Worm (Caenorhabditis elegans): ENCODE results near the gene ulp-1.

Gene ulp-1

ce11 chrIII:5144169-5144568 lies 25.4 kb downstream of the ulp-1 start:
- TF ChIP-seq ztf-4 (tag; optimal IDR thresholded peaks at IDR 0.05), result no peak
- no peak for TF ChIP-seq nhr-23 (tag; optimal IDR thresholded peaks at IDR 0.05)
- TF ChIP-seq nhr-129 (tag; optimal IDR thresholded peaks at IDR 0.05), result peak; percentile 34
- TF ChIP-seq sma-9 (GFP tag; optimal IDR thresholded peaks at IDR 0.05), result peak; percentile 0
- TF ChIP-seq sma-9 (tag; optimal IDR thresholded peaks at IDR 0.05), result no peak

DNA sequence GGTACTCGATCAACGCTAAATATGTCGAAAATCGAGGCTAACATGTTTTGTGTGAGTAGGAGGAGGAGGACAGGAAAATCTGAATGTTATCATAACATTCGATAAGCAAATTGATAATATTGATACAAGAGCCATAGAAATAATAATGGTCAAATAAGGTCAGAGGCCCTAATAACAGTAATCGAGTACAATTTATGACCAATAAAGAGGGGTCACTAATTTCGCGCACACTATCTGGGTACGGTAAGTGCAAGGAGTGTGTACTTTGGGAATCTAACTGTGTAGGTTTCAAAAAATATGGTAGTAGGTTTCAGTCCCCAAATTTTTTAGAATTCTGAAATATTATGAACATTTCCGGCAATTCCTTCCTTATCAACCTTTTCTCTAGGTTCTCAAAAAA lies 26.1 kb downstream of the ulp-1 start:
- no peak for TF ChIP-seq egl-27 (tag; optimal IDR thresholded peaks at IDR 0.05)
- no peak for TF ChIP-seq nhr-11 (tag; optimal IDR thresholded peaks at IDR 0.05)
- no peak for TF ChIP-seq sma-3 (GFP tag; optimal IDR thresholded peaks at IDR 0.05)
- no peak for TF ChIP-seq nhr-77 (tag; optimal IDR thresholded peaks at IDR 0.05)
- TF ChIP-seq nhr-25 (tag; optimal IDR thresholded peaks at IDR 0.05), result no peak
- no peak for TF ChIP-seq peb-1 (tag; optimal IDR thresholded peaks at IDR 0.05)
- TF ChIP-seq mdl-1 (tag; optimal IDR thresholded peaks at IDR 0.05), result no peak
- TF ChIP-seq sem-4 (tag; optimal IDR thresholded peaks at IDR 0.05), result no peak
- TF ChIP-seq sma-9 (GFP tag; optimal IDR thresholded peaks at IDR 0.05), result no peak
- no peak for TF ChIP-seq sma-9 (tag; optimal IDR thresholded peaks at IDR 0.05)
- no peak for TF ChIP-seq ztf-1 (GFP tag; conservative IDR thresholded peaks at IDR 0.05)

- TF ChIP-seq nhr-129 (tag; optimal IDR thresholded peaks at IDR 0.05) (peak; percentile 6), lsy-2 (tag; optimal IDR thresholded peaks at IDR 0.05) (peak in 1 of 2 experiments; percentile 1), sma-3 (GFP tag; optimal IDR thresholded peaks at IDR 0.05) (peak; percentile 36), aly-2 (tag; optimal IDR thresholded peaks at IDR 0.05) (no peak)
These were observed 27.7 kb downstream of the ulp-1 start for ce11 chrIII:5141935-5142334.

DNA sequence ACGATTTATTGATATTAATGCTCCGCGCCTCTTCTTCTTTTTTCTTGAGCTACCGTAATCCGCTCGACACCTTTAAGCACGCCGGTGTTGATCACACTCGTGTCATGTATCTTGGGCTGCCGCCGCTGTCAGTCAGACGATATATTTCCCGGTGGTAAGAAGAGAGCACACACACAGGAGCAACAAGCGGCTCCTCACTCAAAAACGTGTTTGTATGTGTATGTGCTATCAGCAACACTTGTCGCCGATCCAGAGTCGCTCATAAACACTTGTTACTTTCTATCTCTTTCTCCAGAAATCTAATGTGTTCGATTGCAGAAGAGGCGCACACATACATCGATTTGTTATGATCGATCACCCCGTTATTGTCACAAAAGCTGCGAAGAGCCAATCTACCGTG lies 29.0 kb downstream of the ulp-1 start:
- TF ChIP-seq nhr-25 (tag; optimal IDR thresholded peaks at IDR 0.05) (no peak), F13H6.1 (tag; optimal IDR thresholded peaks at IDR 0.05) (peak; percentile 56), sma-9 (GFP tag; optimal IDR thresholded peaks at IDR 0.05) (peak; percentile 36), sma-9 (tag; optimal IDR thresholded peaks at IDR 0.05) (no peak), ceh-16 (tag; optimal IDR thresholded peaks at IDR 0.05) (no peak), lsy-2 (tag; optimal IDR thresholded peaks at IDR 0.05) (peak in 1 of 2 experiments; percentile 67), ztf-11 (tag; optimal IDR thresholded peaks at IDR 0.05) (no peak), aly-2 (tag; optimal IDR thresholded peaks at IDR 0.05) (no peak), nhr-10 (tag; optimal IDR thresholded peaks at IDR 0.05) (no peak), dmd-4 (tag; optimal IDR thresholded peaks at IDR 0.05) (no peak)

- TF ChIP-seq ztf-4 (tag; optimal IDR thresholded peaks at IDR 0.05) (no peak), alr-1 (tag; optimal IDR thresholded peaks at IDR 0.05) (no peak), zag-1 (tag; optimal IDR thresholded peaks at IDR 0.05) (no peak), egl-27 (tag; optimal IDR thresholded peaks at IDR 0.05) (no peak), nhr-11 (tag; optimal IDR thresholded peaks at IDR 0.05) (no peak), ztf-11 (tag; optimal IDR thresholded peaks at IDR 0.05) (no peak), nhr-77 (tag; optimal IDR thresholded peaks at IDR 0.05) (no peak), ceh-16 (tag; optimal IDR thresholded peaks at IDR 0.05) (no peak), elt-3 (tag; optimal IDR thresholded peaks at IDR 0.05) (no peak)
These were observed 29.8 kb downstream of the ulp-1 start for ce11 chrIII:5139768-5140167.

- no peak for TF ChIP-seq mdl-1 (tag; optimal IDR thresholded peaks at IDR 0.05)
- no peak for TF ChIP-seq peb-1 (tag; optimal IDR thresholded peaks at IDR 0.05)
- no peak for TF ChIP-seq ztf-1 (GFP tag; conservative IDR thresholded peaks at IDR 0.05)
- no peak for TF ChIP-seq fos-1 (tag; optimal IDR thresholded peaks at IDR 0.05)
- no peak for TF ChIP-seq F13H6.1 (tag; optimal IDR thresholded peaks at IDR 0.05)
- TF ChIP-seq crh-2 (tag; optimal IDR thresholded peaks at IDR 0.05), result no peak
- no peak for TF ChIP-seq nhr-25 (tag; optimal IDR thresholded peaks at IDR 0.05)
- TF ChIP-seq ceh-16 (tag; optimal IDR thresholded peaks at IDR 0.05), result no peak
- TF ChIP-seq blmp-1 (tag; optimal IDR thresholded peaks at IDR 0.05; ENCODE audit: insufficient read depth), result no peak
- TF ChIP-seq ceh-82 (tag; optimal IDR thresholded peaks at IDR 0.05), result no peak
- no peak for TF ChIP-seq snpc-4 (tag; optimal IDR thresholded peaks at IDR 0.05)
- TF ChIP-seq R02D3.7 (tag; optimal IDR thresholded peaks at IDR 0.05), result no peak
- no peak for TF ChIP-seq sem-4 (tag; optimal IDR thresholded peaks at IDR 0.05)
- no peak for TF ChIP-seq sma-9 (GFP tag; optimal IDR thresholded peaks at IDR 0.05)
- no peak for TF ChIP-seq sma-9 (tag; optimal IDR thresholded peaks at IDR 0.05)
- TF ChIP-seq ama-1 (optimal IDR thresholded peaks at IDR 0.05), result no peak
These were observed 30.6 kb downstream of the ulp-1 start for ce11 chrIII:5138940-5139533.

Measured in whole organism, L2 larva.